Fruit fly (Drosophila melanogaster) whole organism, adult: ENCODE results near the gene CG13064.

Experiments
- CG11617 ChIP-seq: fragments of 200-800 bp; sonication (Bioruptor generic); optimal IDR thresholded peaks from 2 replicates; lab custom pipeline; 2017; ENCODE audit warnings: mild to moderate bottlenecking, missing biosample characterization, missing genetic modification reagents, missing genetic modification characterization
- cic ChIP-seq: fragments of 200-800 bp; sonication (Bioruptor generic); optimal IDR thresholded peaks from 2 replicates; lab custom pipeline; 2017; ENCODE audit warnings: missing biosample characterization, mild to moderate bottlenecking, missing genetic modification characterization, moderate library complexity
- cnc ChIP-seq, 2 experiments: fragments of >200 bp; optimal IDR thresholded peaks; 2 replicates each; lab custom pipeline; 2017
- kay ChIP-seq: fragments of 200-800 bp; sonication (Bioruptor generic); peaks from one replicate; lab custom pipeline; 2016; ENCODE audit warnings: missing biosample characterization, missing genetic modification characterization, borderline replicate concordance

DNA sequence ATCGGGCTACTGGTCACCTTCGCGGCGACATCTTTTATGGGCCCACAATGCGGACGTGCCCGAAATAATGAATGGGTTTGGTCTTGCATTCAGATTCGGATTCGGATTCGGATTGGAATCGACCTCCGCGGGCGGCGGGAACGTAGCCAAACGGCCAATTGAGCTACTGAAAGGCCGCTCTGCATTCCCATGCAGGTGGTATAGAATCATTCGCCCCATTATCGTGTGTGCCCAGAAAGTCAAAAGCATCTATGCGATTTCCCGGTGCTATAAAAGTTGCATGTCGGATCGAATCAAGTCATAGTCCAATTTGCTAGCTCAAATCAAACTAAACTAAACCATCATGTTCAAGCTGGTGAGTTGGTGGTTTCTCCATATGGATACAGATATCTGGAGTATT, 11.1 kb upstream of the CG13064 start, which contains the start of gene CG13068:
- TF ChIP-seq CG11617 (GFP tag; lab: Kevin White, UChicago) (no peak), kay (GFP tag; lab: Kevin White, UChicago) (no peak), cic (no peak), cnc (optimal IDR thresholded peaks at IDR 0.05; lab: Kevin White, UChicago) (no peak)
